Worm (Caenorhabditis elegans) whole organism, L2 larva: ENCODE measurements around the gene Y52E8A.1.

Source experiments
- ZK546.5 ChIP-seq: sonication (generic microtip); optimal IDR thresholded peaks from 2 replicates; lab custom pipeline; 2017; ENCODE audit warnings: missing biosample characterization, missing genetic modification characterization
- blmp-1 ChIP-seq: sonication (generic microtip); optimal IDR thresholded peaks from 2 replicates; lab custom pipeline; 2017; ENCODE audit warnings: missing genetic modification characterization, mild to moderate bottlenecking, missing compliant biosample characterization, antibody characterized with exemption, moderate library complexity; ENCODE audit not compliant: insufficient read depth
- elt-3 ChIP-seq: sonication (generic microtip); optimal IDR thresholded peaks from 2 replicates; lab custom pipeline; 2017; ENCODE audit warnings: missing biosample characterization, missing genetic modification characterization
- unc-62 ChIP-seq: fragments of 150-350 bp; optimal IDR thresholded peaks from 2 replicates; lab custom pipeline; 2014; ENCODE audit warnings: missing biosample characterization, missing genetic modification reagents, missing genetic modification characterization

DNA sequence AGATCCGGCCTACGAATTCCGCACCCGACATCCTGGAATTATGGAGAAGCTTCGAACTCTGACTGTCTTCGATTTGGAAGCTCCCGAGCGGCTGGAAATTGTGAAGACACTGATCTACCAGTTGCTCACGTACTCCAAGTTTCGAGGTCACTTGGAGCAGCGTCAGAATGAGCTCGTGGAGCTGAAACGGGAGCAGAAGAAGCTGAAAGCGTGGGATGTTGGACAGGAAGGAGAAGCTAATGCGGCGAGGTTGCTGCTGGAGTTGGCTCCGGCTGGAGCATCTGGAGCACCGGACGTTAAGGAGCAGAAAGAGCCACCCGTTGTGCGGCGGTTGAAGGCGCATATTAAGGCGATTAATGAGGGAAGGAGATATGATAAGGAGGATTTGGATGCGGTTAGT is 22.5 kb downstream of the Y52E8A.1 start:
- TF ChIP-seq blmp-1 (tag; lab: Kevin White, UChicago): no peak
- no peak for TF ChIP-seq ZK546.5 (tag; lab: Kevin White, UChicago)
- no peak for TF ChIP-seq elt-3 (tag; lab: Kevin White, UChicago)
- TF ChIP-seq unc-62: no peak
